Worm (Caenorhabditis elegans) whole organism, L4 larva: Measurements from ENCODE around the gene C42D4.13.

Experiments used
- aha-1 ChIP-seq: fragments of 150-350 bp; peaks from one replicate; lab custom pipeline; 2014; ENCODE audit warnings: missing biosample characterization, missing genetic modification characterization
- ceh-82 ChIP-seq: sonication (generic microtip); optimal IDR thresholded peaks from 2 replicates; lab custom pipeline; 2017; ENCODE audit warnings: missing biosample characterization, missing genetic modification characterization
- cey-2 ChIP-seq: sonication (generic microtip); optimal IDR thresholded peaks from 3 replicates; lab custom pipeline; 2017; ENCODE audit warnings: missing genetic modification characterization, mild to moderate bottlenecking, missing compliant biosample characterization, antibody characterized with exemption, borderline replicate concordance; ENCODE audit not compliant: insufficient read depth
- dve-1 ChIP-seq: sonication (generic microtip); optimal IDR thresholded peaks from 2 replicates; lab custom pipeline; 2017; ENCODE audit warnings: antibody characterized with exemption, mild to moderate bottlenecking, missing genetic modification characterization, missing compliant biosample characterization; ENCODE audit not compliant: insufficient read depth
- egl-27 ChIP-seq: sonication (generic microtip); optimal IDR thresholded peaks from 3 replicates; lab custom pipeline; 2017; ENCODE audit warnings: missing biosample characterization, missing genetic modification reagents, missing genetic modification characterization
- fkh-10 ChIP-seq: fragments of 150-350 bp; optimal IDR thresholded peaks from 2 replicates; lab custom pipeline; 2014; ENCODE audit warnings: missing biosample characterization, missing genetic modification reagents, missing genetic modification characterization
- lin-1 ChIP-seq: fragments of 200-800 bp; sonication (Bioruptor generic); IDR thresholded peaks from 2 replicates; pipeline ENCODE4 v1.3.6; 2022; ENCODE audit warnings: missing genetic modification reagents, missing genetic modification characterization, missing compliant biosample characterization
- nhr-42 ChIP-seq: fragments of 200-800 bp; sonication (Bioruptor generic); IDR thresholded peaks from 2 replicates; pipeline ENCODE4 v1.3.6; 2022; ENCODE audit warnings: missing genetic modification characterization, missing compliant biosample characterization
- skn-1 ChIP-seq: fragments of 150-350 bp; optimal IDR thresholded peaks from 2 replicates; lab custom pipeline; 2014; ENCODE audit warnings: missing biosample characterization, missing genetic modification characterization
- unc-62 ChIP-seq, 3 experiments: fragments of 150-350 bp in 1 of 3; sonication (generic microtip); optimal IDR thresholded peaks in 2 of 3; peaks in 1 of 3; 1 replicate in 1 of 3; 2 replicates in 2 of 3; lab custom pipeline; 2014 to 2017; ENCODE audit warnings: missing biosample characterization in 3 of 3, missing genetic modification characterization in 3 of 3, missing genetic modification reagents in 3 of 3, missing genotype in 1 of 3

- TF ChIP-seq aha-1 (tag; lab: Kevin White, UChicago) (no peak), nhr-42 (GFP tag; lab: Robert Waterston, UW) (no peak), skn-1 (no peak), egl-27 (tag; lab: Kevin White, UChicago) (no peak), dve-1 (no peak), unc-62 (GFP tag; optimal IDR thresholded peaks at IDR 0.05 in 1 of 2; lab: Kevin White, UChicago) (no peak), unc-62 (tag; optimal IDR thresholded peaks at IDR 0.05; lab: Kevin White, UChicago) (no peak), lin-1 (no peak), ceh-82 (tag; lab: Kevin White, UChicago) (no peak), fkh-10 (GFP tag; lab: Kevin White, UChicago) (no peak), cey-2 (tag; lab: Kevin White, UChicago) (no peak)
These were observed 21.4 kb downstream of the C42D4.13 start, which contains the start of gene C42D4.18 for ce11 chrIV:7166553-7166952.
